Fruit fly (Drosophila melanogaster): ENCODE measurements around the gene Naa30B.
A peak's percentile ranks its signal among the peaks of the same experiment; 100 is the strongest.

Naa30B gene

DNA sequence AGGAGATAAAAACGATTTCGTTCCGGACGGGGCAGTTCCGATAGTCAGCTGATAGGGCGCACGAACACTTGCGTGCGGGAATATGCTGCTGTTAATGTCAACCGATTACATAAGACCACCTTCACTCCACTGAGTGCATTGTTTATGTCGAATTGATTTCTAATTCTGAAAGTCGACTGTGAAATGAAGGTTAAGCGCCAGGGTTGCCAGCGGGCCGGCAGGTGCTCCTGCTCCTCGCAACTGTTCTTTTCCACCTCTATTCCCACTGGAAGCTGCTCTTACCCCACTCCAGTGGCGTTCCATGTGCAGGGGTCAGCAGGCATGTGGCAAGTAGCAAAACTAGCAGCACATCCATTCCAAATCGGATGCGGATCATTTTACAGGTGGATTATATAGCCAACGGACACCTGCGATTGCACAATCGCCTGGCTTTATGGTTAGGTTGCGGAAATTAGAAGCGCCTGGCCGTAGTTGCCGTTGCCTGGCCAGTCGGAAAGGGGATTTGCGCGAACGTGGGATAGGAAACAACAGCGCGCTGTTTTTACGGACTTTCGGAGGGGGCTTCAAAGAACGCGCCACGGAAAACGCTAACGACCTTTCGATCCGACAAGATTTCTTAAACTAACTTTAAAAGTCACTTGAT is 44.9 kb upstream of the Naa30B start, which contains the start of gene cue (continued):
- peak; percentile 70 for TF ChIP-seq Jarid2 (GFP tag; optimal IDR thresholded peaks at IDR 0.05)
- TF ChIP-seq chinmo (GFP tag; IDR thresholded peaks at IDR 0.05; ENCODE audit: partially characterized antibody), result 0 out of 4 replicates have a peak, but pooled peaks have one; percentile 18
- no peak for TF ChIP-seq Bgb (GFP tag; IDR thresholded peaks at IDR 0.05; ENCODE audit: partially characterized antibody)
- TF ChIP-seq mirr (GFP tag; optimal IDR thresholded peaks at IDR 0.05), result no peak
- no peak for TF ChIP-seq CG11560 (tag; IDR thresholded peaks at IDR 0.05)
- no peak for TF ChIP-seq CG16863 (GFP tag; optimal IDR thresholded peaks at IDR 0.05)
- no peak for TF ChIP-seq tap (tag; optimal IDR thresholded peaks at IDR 0.05)
- TF ChIP-seq Opbp (GFP tag; IDR thresholded peaks at IDR 0.05; ENCODE audit: partially characterized antibody), result no peak
- no peak for TF ChIP-seq Awh (GFP tag; IDR thresholded peaks at IDR 0.05)
- no peak for TF ChIP-seq Hey (tag; optimal IDR thresholded peaks at IDR 0.05)
- peak; percentile 75; the same call in 2 of the 3 replicates for TF ChIP-seq CG6175 (GFP tag; IDR thresholded peaks at IDR 0.05)
- TF ChIP-seq HmgZ (tag; optimal IDR thresholded peaks at IDR 0.05), result no peak
- TF ChIP-seq CG31441 (GFP tag; IDR thresholded peaks at IDR 0.05), result no peak; the same call in 1 of the 2 replicates
- TF ChIP-seq fd102C (GFP tag; optimal IDR thresholded peaks at IDR 0.05), result no peak
- no peak for TF ChIP-seq slbo (GFP tag; IDR thresholded peaks at IDR 0.05)

dm6 chr3L:1515820-1516540 is 44.1 kb upstream of the Naa30B start:
- no peak for TF ChIP-seq hbn (GFP tag; IDR thresholded peaks at IDR 0.05; ENCODE audit: partially characterized antibody)
- TF ChIP-seq Ets97D (GFP tag; optimal IDR thresholded peaks at IDR 0.05), result peak; percentile 5
- TF ChIP-seq croc (GFP tag; conservative IDR thresholded peaks at IDR 0.05), result peak; percentile 76
- no peak for TF ChIP-seq Hr39 (optimal IDR thresholded peaks at IDR 0.05)
- TF ChIP-seq Nf-YB (GFP tag; optimal IDR thresholded peaks at IDR 0.05), result peak; percentile 33
- TF ChIP-seq CG8924 (tag; optimal IDR thresholded peaks at IDR 0.05), result peak; percentile 81
- TF ChIP-seq CG3281 (GFP tag; optimal IDR thresholded peaks at IDR 0.05), result peak; percentile 42
- peak; percentile 78 for TF ChIP-seq row (GFP tag; IDR thresholded peaks at IDR 0.05)
- TF ChIP-seq z (GFP tag; IDR thresholded peaks at IDR 0.05), result no peak
- TF ChIP-seq her (GFP tag; optimal IDR thresholded peaks at IDR 0.05), result peak; percentile 30
- TF ChIP-seq Dfd (GFP tag; optimal IDR thresholded peaks at IDR 0.05), result no peak
- TF ChIP-seq CG6765 (GFP tag; optimal IDR thresholded peaks at IDR 0.05), result no peak
- TF ChIP-seq MESR4 (GFP tag; optimal IDR thresholded peaks at IDR 0.05), result peak; percentile 8
- peak; percentile 81 for TF ChIP-seq CG7556 (GFP tag; optimal IDR thresholded peaks at IDR 0.05)
- peak; percentile 66 for TF ChIP-seq Ada2b (GFP tag; IDR thresholded peaks at IDR 0.05)
- TF ChIP-seq Lim3 (GFP tag; IDR thresholded peaks at IDR 0.05), result no peak
- no peak for TF ChIP-seq CG7987 (GFP tag; optimal IDR thresholded peaks at IDR 0.05)
- TF ChIP-seq CG3847 (GFP tag; IDR thresholded peaks at IDR 0.05), result peak; percentile 11; the same call in 1 of the 2 replicates
- no peak for TF ChIP-seq ab (GFP tag; optimal IDR thresholded peaks at IDR 0.05)
- peak; percentile 69 for TF ChIP-seq gcm (GFP tag; optimal IDR thresholded peaks at IDR 0.05)
- TF ChIP-seq CG13894 (tag; optimal IDR thresholded peaks at IDR 0.05), result no peak
- peak in 1 of 3 experiments; percentile 30 for TF ChIP-seq Stat92E (GFP tag; optimal IDR thresholded peaks at IDR 0.05)
- TF ChIP-seq CG10654 (GFP tag; optimal IDR thresholded peaks at IDR 0.05), result peak; percentile 49
- peak; percentile 78 for TF ChIP-seq sisA (GFP tag; IDR thresholded peaks at IDR 0.05)
- TF ChIP-seq CG14441 (GFP tag; IDR thresholded peaks at IDR 0.05), result no peak; the same call in 1 of the 2 replicates
- TF ChIP-seq gem (tag; optimal IDR thresholded peaks at IDR 0.05), result peak; percentile 82
- TF ChIP-seq CG10267 (tag; optimal IDR thresholded peaks at IDR 0.05), result peak; percentile 56
- TF ChIP-seq Rfx (GFP tag; IDR thresholded peaks at IDR 0.05), result peak; percentile 46
- TF ChIP-seq CG2678 (tag; optimal IDR thresholded peaks at IDR 0.05), result peak; percentile 83
- TF ChIP-seq CG9932 (GFP tag; IDR thresholded peaks at IDR 0.05), result peak; percentile 25; the same call in 1 of the 2 replicates
- peak; percentile 58 for TF ChIP-seq Usf (GFP tag; optimal IDR thresholded peaks at IDR 0.05)
- no peak for TF ChIP-seq luna (GFP tag; optimal IDR thresholded peaks at IDR 0.05)
- TF ChIP-seq Elba2 (GFP tag; optimal IDR thresholded peaks at IDR 0.05), result no peak

Data from whole organism, embryonic.